Worm (Caenorhabditis elegans) whole organism, early embryonic: ENCODE results near the gene col-141.
A peak's percentile ranks its signal among the peaks of the same experiment; 100 is the strongest.

Source experiments
- ama-1 ChIP-seq: fragments of 150-350 bp; optimal IDR thresholded peaks from 2 replicates; lab custom pipeline; 2014
- ceh-13 ChIP-seq: fragments of 200-800 bp; sonication (Bioruptor generic); optimal IDR thresholded peaks from 2 replicates; lab custom pipeline; 2018; ENCODE audit warnings: mild to moderate bottlenecking, missing genetic modification characterization, missing compliant biosample characterization
- scrt-1 ChIP-seq: fragments of 200-800 bp; sonication (Bioruptor generic); IDR thresholded peaks from 2 replicates; pipeline ENCODE4 v1.3.6; 2022; ENCODE audit warnings: missing genetic modification characterization, missing compliant biosample characterization
- tra-4 ChIP-seq: sonication (generic microtip); optimal IDR thresholded peaks from 2 replicates; lab custom pipeline; 2017; ENCODE audit warnings: missing genetic modification characterization, missing compliant biosample characterization

DNA sequence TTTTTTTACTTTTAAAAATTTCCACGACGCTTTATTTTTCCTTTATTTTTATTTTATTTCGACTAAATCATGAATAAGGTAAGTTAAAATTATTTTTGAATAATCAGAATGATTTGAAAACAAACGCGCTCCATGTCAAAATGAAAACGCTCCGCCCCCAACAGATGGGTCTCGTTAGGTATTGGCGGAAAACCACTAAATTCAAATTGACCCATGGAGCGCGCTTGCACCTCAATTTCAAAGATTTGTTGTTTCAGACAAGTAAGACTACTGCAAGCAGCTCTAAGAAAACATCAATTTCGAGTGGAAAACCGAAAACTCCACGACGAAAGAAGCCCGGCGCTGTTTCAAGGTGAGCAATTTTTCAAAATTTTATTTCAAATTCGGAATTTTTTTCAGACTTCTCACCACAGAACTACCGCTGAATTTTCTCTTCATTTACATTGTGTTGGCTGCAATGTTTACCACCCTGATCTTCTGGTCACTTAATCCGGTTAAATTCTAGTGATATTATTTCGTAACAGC is 41.5 kb upstream of the col-141 start, which contains the start of gene ZC404.2:
- 0 out of 2 replicates have a peak, but pooled peaks have one; percentile 13 for TF ChIP-seq scrt-1 (GFP tag; lab: Robert Waterston, UW)
- no peak for TF ChIP-seq ceh-13 (GFP tag; lab: Kevin White, UChicago)
- peak; percentile 69 for TF ChIP-seq ama-1 (lab: Kevin White, UChicago)
- TF ChIP-seq tra-4 (tag; lab: Kevin White, UChicago) = no peak
